Worm (Caenorhabditis elegans) whole organism, L3 larva: ENCODE data around the gene F54D5.2.
"Not testable (repeated sequence)": the region's sequence is repeated elsewhere in the genome, so short reads cannot be mapped to it uniquely, and the experiment has no call there.

Experiments
- ZK546.5 ChIP-seq: sonication (generic microtip); optimal IDR thresholded peaks from 2 replicates; lab custom pipeline; 2017; ENCODE audit warnings: missing biosample characterization, missing genetic modification characterization
- aly-2 ChIP-seq: fragments of 150-350 bp; optimal IDR thresholded peaks from 2 replicates; lab custom pipeline; 2014; ENCODE audit warnings: missing biosample characterization, missing genetic modification characterization
- ceh-16 ChIP-seq: sonication (generic microtip); optimal IDR thresholded peaks from 2 replicates; lab custom pipeline; 2017; ENCODE audit warnings: missing biosample characterization, missing genetic modification characterization
- ceh-28 ChIP-seq: fragments of 150-350 bp; optimal IDR thresholded peaks from 2 replicates; lab custom pipeline; 2014; ENCODE audit warnings: missing biosample characterization, missing genetic modification reagents, missing genetic modification characterization
- ceh-82 ChIP-seq: fragments of 150-350 bp; optimal IDR thresholded peaks from 2 replicates; lab custom pipeline; 2014; ENCODE audit warnings: missing biosample characterization, missing genetic modification characterization
- daf-12 ChIP-seq: fragments of 150-350 bp; optimal IDR thresholded peaks from 2 replicates; lab custom pipeline; 2014; ENCODE audit warnings: missing biosample characterization, missing genetic modification reagents, missing genetic modification characterization
- egl-5 ChIP-seq: fragments of 150-350 bp; optimal IDR thresholded peaks from 2 replicates; lab custom pipeline; 2017; ENCODE audit warnings: missing biosample characterization, missing genetic modification reagents, missing genetic modification characterization, inconsistent platforms
- elt-2 ChIP-seq: sonication (generic microtip); optimal IDR thresholded peaks from 2 replicates; lab custom pipeline; 2016; ENCODE audit warnings: missing genetic modification reagents, mild to moderate bottlenecking, missing genetic modification characterization, missing compliant biosample characterization
- elt-3 ChIP-seq, 3 experiments: fragments of 150-350 bp in 1 of 3; sonication (generic microtip) in 2 of 3; optimal IDR thresholded peaks; 2 replicates in 2 of 3; 4 replicates in 1 of 3; lab custom pipeline; 2014 to 2017; ENCODE audit warnings: missing biosample characterization in 3 of 3, missing genetic modification characterization in 3 of 3
- eor-1 ChIP-seq, 2 experiments: fragments of 150-350 bp; optimal IDR thresholded peaks; 2 replicates each; lab custom pipeline; 2014 to 2018; ENCODE audit warnings: missing biosample characterization in 2 of 2, missing genetic modification characterization in 2 of 2
- fos-1 ChIP-seq: fragments of 150-350 bp; optimal IDR thresholded peaks from 2 replicates; lab custom pipeline; 2014; ENCODE audit warnings: missing biosample characterization, missing genetic modification characterization
- hmg-11 ChIP-seq: sonication (generic microtip); optimal IDR thresholded peaks from 2 replicates; lab custom pipeline; 2016; ENCODE audit warnings: missing genetic modification characterization, missing compliant biosample characterization
- lin-15B ChIP-seq: fragments of 150-350 bp; optimal IDR thresholded peaks from 2 replicates; lab custom pipeline; 2014; ENCODE audit warnings: missing biosample characterization, missing genetic modification characterization
- lin-39 ChIP-seq: fragments of 150-350 bp; optimal IDR thresholded peaks from 2 replicates; lab custom pipeline; 2018; ENCODE audit warnings: missing biosample characterization, missing genetic modification reagents, missing genetic modification characterization
- lsy-12 ChIP-seq: sonication (generic microtip); optimal IDR thresholded peaks from 2 replicates; lab custom pipeline; 2016; ENCODE audit warnings: mild to moderate bottlenecking, missing genetic modification characterization, missing compliant biosample characterization
- mdl-1 ChIP-seq: fragments of 150-350 bp; optimal IDR thresholded peaks from 2 replicates; lab custom pipeline; 2014; ENCODE audit warnings: missing biosample characterization, missing genetic modification characterization
- nhr-11 ChIP-seq: fragments of 150-350 bp; optimal IDR thresholded peaks from 2 replicates; lab custom pipeline; 2014; ENCODE audit warnings: missing biosample characterization, missing genetic modification characterization
- nhr-12 ChIP-seq: fragments of 150-350 bp; optimal IDR thresholded peaks from 2 replicates; lab custom pipeline; 2014; ENCODE audit warnings: missing biosample characterization, missing genetic modification characterization
- nhr-237 ChIP-seq: fragments of 150-350 bp; optimal IDR thresholded peaks from 2 replicates; lab custom pipeline; 2014; ENCODE audit warnings: missing biosample characterization, missing genetic modification characterization
- nhr-25 ChIP-seq: sonication (generic microtip); optimal IDR thresholded peaks from 2 replicates; lab custom pipeline; 2017; ENCODE audit warnings: missing biosample characterization, missing genetic modification characterization
- nhr-28 ChIP-seq: fragments of 150-350 bp; optimal IDR thresholded peaks from 2 replicates; lab custom pipeline; 2014; ENCODE audit warnings: missing biosample characterization, missing genetic modification characterization
- nhr-67 ChIP-seq: fragments of 150-350 bp; optimal IDR thresholded peaks from 2 replicates; lab custom pipeline; 2014; ENCODE audit warnings: missing biosample characterization, missing genetic modification characterization
- nhr-76 ChIP-seq: fragments of 150-350 bp; sonication (generic microtip); optimal IDR thresholded peaks from 5 replicates; lab custom pipeline; 2014; ENCODE audit warnings: missing biosample characterization, missing genetic modification characterization
- pha-4 ChIP-seq: fragments of 150-350 bp; optimal IDR thresholded peaks from 2 replicates; lab custom pipeline; 2014; ENCODE audit warnings: missing biosample characterization, missing genetic modification reagents, missing genetic modification characterization
- pqm-1 ChIP-seq: fragments of 150-350 bp; optimal IDR thresholded peaks from 2 replicates; lab custom pipeline; 2017; ENCODE audit warnings: missing biosample characterization, missing genetic modification characterization, inconsistent platforms
- sea-2 ChIP-seq: fragments of 150-350 bp; sonication (generic microtip); optimal IDR thresholded peaks from 4 replicates; lab custom pipeline; 2014; ENCODE audit warnings: missing biosample characterization, missing genetic modification reagents, missing genetic modification characterization
- skn-1 ChIP-seq: fragments of 150-350 bp; optimal IDR thresholded peaks from 2 replicates; lab custom pipeline; 2014; ENCODE audit warnings: missing biosample characterization, missing genetic modification characterization
- snpc-4 ChIP-seq: fragments of 150-350 bp; optimal IDR thresholded peaks from 2 replicates; lab custom pipeline; 2014; ENCODE audit warnings: missing biosample characterization, missing genetic modification characterization
- zag-1 ChIP-seq: fragments of 150-350 bp; optimal IDR thresholded peaks from 2 replicates; lab custom pipeline; 2014; ENCODE audit warnings: missing biosample characterization, missing genetic modification characterization
- ztf-11 ChIP-seq: fragments of 150-350 bp; optimal IDR thresholded peaks from 2 replicates; lab custom pipeline; 2014; ENCODE audit warnings: missing biosample characterization, missing genetic modification characterization
- ztf-4 ChIP-seq: fragments of 150-350 bp; optimal IDR thresholded peaks from 2 replicates; lab custom pipeline; 2014; ENCODE audit warnings: missing biosample characterization, missing genetic modification characterization

F54D5.2 gene

DNA sequence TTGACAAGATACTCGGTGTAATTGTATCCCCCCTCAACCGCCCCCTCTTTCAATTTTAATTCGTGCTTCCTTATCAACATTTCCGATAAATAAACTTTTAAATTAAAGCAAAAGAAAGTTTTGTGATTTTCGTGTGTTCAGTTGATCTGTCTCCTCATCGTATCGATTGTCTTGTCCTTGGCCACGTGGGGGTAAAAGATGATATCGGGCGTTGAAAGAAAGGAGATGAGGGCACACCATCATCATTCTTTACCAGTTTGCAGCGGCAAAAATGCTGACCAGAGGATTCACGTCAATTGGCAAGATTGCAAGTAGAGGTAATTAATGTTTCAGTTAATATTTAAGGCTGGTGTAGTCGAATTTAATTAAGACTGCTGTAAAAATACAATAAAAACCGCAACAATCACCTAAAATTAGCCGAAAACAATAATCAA is 25.7 kb upstream of the F54D5.2 start, which contains the start of gene F54D5.7 (continued):
- TF ChIP-seq nhr-67 (tag; lab: Kevin White, UChicago) (no peak), ceh-16 (tag; lab: Kevin White, UChicago) (peak; percentile 75), nhr-25 (tag; lab: Kevin White, UChicago) (peak; percentile 96), hmg-11 (tag; lab: Kevin White, UChicago) (no peak), lin-39 (tag; lab: Kevin White, UChicago) (peak; percentile 21)
- TF ChIP-seq, all 47 proteins: peak for 21

DNA sequence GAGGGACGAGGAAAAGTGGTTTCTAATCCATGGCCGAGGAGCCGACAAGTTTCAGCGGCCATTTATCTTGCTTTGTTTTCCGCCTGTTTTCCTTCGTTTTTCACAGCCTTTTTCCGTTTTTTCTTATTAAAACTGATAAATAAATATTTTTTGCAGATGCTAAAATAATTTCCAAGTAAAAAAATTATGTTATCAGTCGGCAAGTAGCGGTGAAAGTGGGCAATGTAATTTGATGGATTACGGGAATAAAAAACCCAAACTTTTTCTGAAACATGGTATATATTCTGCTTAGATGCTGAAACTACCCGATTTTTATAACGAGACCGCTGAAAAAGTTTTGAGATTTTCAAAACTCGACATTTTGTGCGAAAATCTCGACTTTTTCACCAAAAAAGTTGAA is 21.0 kb upstream of the F54D5.2 start, which contains the start of gene dhgd-1:
dhgd-1 (minus strand) TSS at position 101 of the 400 bp plus-strand sequence.
- TF ChIP-seq elt-3 (tag; optimal IDR thresholded peaks at IDR 0.05; lab: Kevin White, UChicago); skn-1 (tag; lab: Kevin White, UChicago); ztf-4 (tag; lab: Kevin White, UChicago): not testable (repeated sequence)

DNA sequence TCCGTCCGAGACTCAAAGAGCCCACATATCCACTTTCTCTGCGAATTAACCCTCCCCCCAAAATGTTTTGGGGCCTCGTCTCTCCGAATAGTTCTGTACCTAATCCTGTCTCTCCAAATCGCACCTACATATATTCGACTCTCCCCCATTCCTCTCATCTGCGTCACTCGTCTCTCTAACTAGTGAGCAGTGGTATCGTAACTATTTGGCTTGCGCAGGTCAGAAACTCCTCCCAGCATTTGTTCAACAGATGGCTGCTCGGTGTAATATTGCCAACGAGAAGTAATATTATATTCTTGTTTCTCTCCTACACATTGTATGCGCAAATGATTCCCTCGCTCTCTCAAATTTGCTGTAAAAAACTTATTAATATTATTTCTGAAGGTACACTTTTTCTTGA is 17.3 kb upstream of the F54D5.2 start, which contains the start of gene F54D5.24:
F54D5.24 (plus strand) TSS at position 316 of the 400 bp plus-strand sequence.
- no peak for TF ChIP-seq ceh-16 (tag; lab: Kevin White, UChicago)
- no peak for TF ChIP-seq lin-39 (tag; lab: Kevin White, UChicago)
- TF ChIP-seq elt-3 (tag; optimal IDR thresholded peaks at IDR 0.05; lab: Kevin White, UChicago), result no peak
- TF ChIP-seq snpc-4, result no peak
- peak; percentile 10 for TF ChIP-seq pha-4
- TF ChIP-seq egl-5 (tag; lab: Kevin White, UChicago), result no peak
- no peak for TF ChIP-seq daf-12

DNA sequence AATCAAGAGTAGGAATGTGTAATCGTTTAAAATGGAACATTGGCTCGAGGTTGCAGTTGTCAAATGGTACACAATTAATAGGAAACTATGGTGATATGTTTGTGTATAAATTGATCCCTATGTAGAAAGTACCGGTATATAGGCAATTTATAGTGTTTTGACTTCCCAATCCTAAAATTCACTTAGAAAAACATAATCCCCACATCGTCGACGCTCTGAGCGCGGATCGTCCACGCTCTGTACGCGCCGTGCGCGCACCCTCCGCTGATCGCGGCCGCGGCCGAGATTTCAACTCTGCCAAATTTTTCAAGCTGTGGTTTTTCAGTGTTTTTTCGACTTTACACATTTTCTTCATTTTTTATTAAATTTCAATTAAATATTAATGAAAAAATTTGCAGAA is 16.6 kb upstream of the F54D5.2 start, which contains the start of gene F54D5.17:
F54D5.17 (plus strand) TSS at position 301 of the 400 bp plus-strand sequence.
- TF ChIP-seq nhr-12 (tag; lab: Kevin White, UChicago), result no peak

DNA sequence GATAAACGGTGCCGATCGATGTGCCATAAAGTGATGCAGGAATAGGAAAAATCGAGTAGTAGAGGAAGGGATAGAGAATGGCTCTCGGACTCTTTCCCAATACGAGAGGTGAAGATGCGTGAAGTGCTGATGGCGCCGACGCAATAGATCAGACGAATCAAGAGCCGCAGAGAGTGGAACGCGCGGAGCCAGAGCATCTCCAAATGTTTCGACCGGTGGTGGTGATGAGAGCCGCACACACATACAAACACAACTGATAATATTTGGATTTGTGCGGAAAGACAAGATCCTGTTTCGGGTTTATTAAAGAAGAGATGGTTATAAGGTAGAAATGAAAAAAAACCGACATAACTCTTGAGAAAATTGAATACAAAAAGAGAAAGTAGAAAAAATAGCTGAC is 8.9 kb upstream of the F54D5.2 start, which contains the start of gene F54D5.15:
F54D5.15 (minus strand) TSS at position 101 of the 400 bp plus-strand sequence.
- TF ChIP-seq sea-2 (GFP tag; lab: Kevin White, UChicago) (no peak), nhr-12 (tag; lab: Kevin White, UChicago) (no peak), ztf-11 (tag; lab: Kevin White, UChicago) (no peak), nhr-67 (tag; lab: Kevin White, UChicago) (no peak), elt-3 (tag; optimal IDR thresholded peaks at IDR 0.05; lab: Kevin White, UChicago) (no peak), elt-2 (no peak), nhr-237 (tag; lab: Kevin White, UChicago) (no peak)

DNA sequence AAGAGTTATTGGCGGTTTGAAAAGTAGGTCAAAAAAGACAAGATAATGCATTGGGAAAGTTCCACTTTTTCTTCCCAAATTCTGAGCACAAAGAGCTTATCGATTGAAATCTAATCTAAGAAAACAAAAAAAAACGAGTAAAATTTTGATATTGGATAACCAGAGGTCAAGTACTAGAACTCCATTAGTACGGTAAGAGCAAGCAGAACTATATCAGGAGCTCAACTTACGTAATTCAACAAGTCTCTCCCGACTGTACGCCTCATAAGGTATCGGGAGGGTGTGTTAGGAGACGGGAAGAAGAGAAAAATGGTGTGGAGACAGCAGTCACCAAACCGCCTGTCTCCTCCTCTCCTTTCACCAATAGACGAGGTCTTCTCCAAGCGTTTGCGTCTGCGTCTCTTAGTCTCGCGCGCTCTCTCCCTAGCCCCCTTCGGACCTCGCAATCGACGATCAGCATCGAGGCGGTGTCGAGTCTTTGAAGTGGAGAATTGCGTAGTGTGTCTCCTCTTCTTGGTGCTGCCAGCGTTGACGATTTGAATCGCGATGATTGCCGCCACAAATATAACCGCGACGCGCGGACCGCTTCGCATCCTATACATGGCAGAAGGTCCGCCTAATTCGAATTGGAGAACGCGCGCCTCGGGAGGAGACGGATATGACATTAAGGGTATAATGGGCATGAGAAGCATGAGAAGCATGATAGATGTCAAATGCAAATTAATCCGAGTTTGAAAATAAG is 5.8 kb upstream of the F54D5.2 start, which contains the start of gene F54D5.5:
F54D5.5 (minus strand) TSS at position 51 of the 742 bp plus-strand sequence.
- TF ChIP-seq nhr-12 (tag; lab: Kevin White, UChicago), result no peak
- peak; percentile 49 for TF ChIP-seq lin-15B (tag; lab: Kevin White, UChicago)

DNA sequence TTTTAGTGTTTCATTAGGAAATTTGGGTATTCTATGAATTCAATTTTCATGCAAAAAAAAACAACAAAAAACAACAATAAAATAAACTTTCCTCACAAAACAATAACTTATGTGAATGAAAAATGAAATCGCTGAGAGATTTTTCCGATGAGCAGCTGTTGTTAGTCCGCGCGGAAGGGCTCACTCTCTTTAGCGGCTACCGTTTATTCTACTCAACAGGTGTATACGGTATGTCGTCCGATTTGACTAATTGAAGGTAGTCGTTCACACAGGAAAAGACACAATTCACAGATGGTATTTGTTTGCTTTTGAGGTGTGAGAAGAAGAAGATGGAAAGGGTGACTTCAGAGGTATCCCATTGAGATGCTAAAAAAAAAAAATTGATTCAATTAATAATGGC is 4.3 kb upstream of the F54D5.2 start:
- TF ChIP-seq ceh-28 (tag; lab: Kevin White, UChicago) (no peak), nhr-237 (tag; lab: Kevin White, UChicago) (no peak), ceh-82 (tag; lab: Kevin White, UChicago) (no peak), pqm-1 (tag; lab: Kevin White, UChicago) (no peak), nhr-11 (no peak), eor-1 (tag; optimal IDR thresholded peaks at IDR 0.05; lab: Kevin White, UChicago) (no peak), ZK546.5 (no peak), nhr-28 (tag; lab: Kevin White, UChicago) (no peak), zag-1 (tag; lab: Kevin White, UChicago) (no peak), nhr-76 (tag; lab: Kevin White, UChicago) (no peak), aly-2 (tag; lab: Kevin White, UChicago) (no peak), elt-2 (no peak), daf-12 (no peak), lsy-12 (tag; lab: Kevin White, UChicago) (no peak), fos-1 (tag; lab: Kevin White, UChicago) (no peak), mdl-1 (no peak), ceh-16 (tag; lab: Kevin White, UChicago) (no peak), nhr-12 (tag; lab: Kevin White, UChicago) (no peak)
